Fruit fly (Drosophila melanogaster) whole organism, pupa: ENCODE results near the gene CG16984.

Experiments
- CG10348 ChIP-seq: fragments of 200-800 bp; sonication (Bioruptor generic); IDR thresholded peaks from 2 replicates; pipeline ENCODE4 v1.3.6; 2022; ENCODE audit warnings: missing biosample characterization, missing genetic modification characterization
- CG12605 ChIP-seq: fragments of 200-800 bp; sonication (Bioruptor generic); IDR thresholded peaks from 2 replicates; pipeline ENCODE4 v1.3.6; 2022; ENCODE audit warnings: missing biosample characterization, missing genetic modification characterization
- CG13204 ChIP-seq: fragments of 200-800 bp; sonication (Bioruptor generic); optimal IDR thresholded peaks from 2 replicates; lab custom pipeline; 2018; ENCODE audit warnings: missing biosample characterization, mild to moderate bottlenecking, missing genetic modification characterization, moderate library complexity
- CG32121 ChIP-seq: fragments of 200-800 bp; sonication (Bioruptor generic); IDR thresholded peaks from 2 replicates; pipeline ENCODE4 v1.3.6; 2022; ENCODE audit warnings: missing biosample characterization, missing genetic modification characterization
- CG34367 ChIP-seq: fragments of 200-800 bp; sonication (Bioruptor generic); optimal IDR thresholded peaks from 2 replicates; lab custom pipeline; 2018; ENCODE audit warnings: missing biosample characterization, mild to moderate bottlenecking, missing genetic modification characterization
- CG8159 ChIP-seq: fragments of 200-800 bp; sonication (Bioruptor generic); optimal IDR thresholded peaks from 3 replicates; lab custom pipeline; 2018; ENCODE audit warnings: missing biosample characterization, mild to moderate bottlenecking, missing genetic modification characterization, moderate library complexity
- CG9948 ChIP-seq: fragments of 200-800 bp; sonication (Bioruptor generic); optimal IDR thresholded peaks from 2 replicates; lab custom pipeline; 2018; ENCODE audit warnings: missing biosample characterization, mild to moderate bottlenecking, missing genetic modification characterization, moderate library complexity
- D1 ChIP-seq: fragments of 200-800 bp; sonication (Bioruptor generic); optimal IDR thresholded peaks from 2 replicates; lab custom pipeline; 2018; ENCODE audit warnings: missing biosample characterization, mild to moderate bottlenecking, missing genetic modification characterization, moderate library complexity
- EcR ChIP-seq: fragments of 200-800 bp; sonication (Bioruptor generic); optimal IDR thresholded peaks from 3 replicates; lab custom pipeline; 2019; ENCODE audit warnings: missing biosample characterization, missing genetic modification characterization, mild to moderate bottlenecking, moderate library complexity, missing genetic modification reagents
- Snoo ChIP-seq: fragments of 200-800 bp; sonication (Bioruptor generic); optimal IDR thresholded peaks from 3 replicates; lab custom pipeline; 2017; ENCODE audit warnings: missing biosample characterization, mild to moderate bottlenecking, missing genetic modification characterization, inconsistent platforms

DNA sequence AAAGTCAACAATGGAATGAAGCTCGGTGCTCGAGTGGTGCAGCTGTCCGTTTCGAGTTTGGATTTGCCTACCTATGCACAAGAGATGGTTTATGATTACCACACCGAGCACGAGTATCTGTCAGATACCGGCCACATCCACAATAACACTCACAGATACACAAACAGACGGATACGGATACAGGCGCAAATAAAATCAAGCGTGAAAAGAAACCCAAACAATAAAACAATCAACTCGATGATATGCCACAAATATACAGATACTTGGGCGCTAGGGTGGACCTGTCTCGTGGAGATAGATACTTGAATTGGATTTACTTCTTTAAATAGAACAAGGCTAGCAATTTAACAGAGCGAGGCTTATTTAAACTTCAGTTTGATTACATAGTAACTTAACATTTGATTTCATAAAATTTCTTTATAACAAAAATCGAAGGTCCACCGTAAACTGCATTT, 25.3 kb upstream of the CG16984 start:
- TF ChIP-seq CG32121 (GFP tag; lab: Robert Waterston, UW), result peak; percentile 74; the same call in 1 of the 2 replicates
- TF ChIP-seq CG13204 (GFP tag; lab: Kevin White, UChicago), result no peak
- peak; percentile 75 for TF ChIP-seq Snoo (tag; lab: Kevin White, UChicago)
- TF ChIP-seq CG10348 (GFP tag; lab: Robert Waterston, UW), result no peak
- peak; percentile 62 for TF ChIP-seq CG34367 (tag; lab: Kevin White, UChicago)
- TF ChIP-seq CG12605 (GFP tag; lab: Robert Waterston, UW), result peak; percentile 80
- peak; percentile 55 for TF ChIP-seq EcR (GFP tag; lab: Kevin White, UChicago)
- peak; percentile 63 for TF ChIP-seq CG9948
- TF ChIP-seq CG8159, result peak; percentile 98
- TF ChIP-seq D1, result no peak
